Worm (Caenorhabditis elegans): Measurements from ENCODE around the gene F42G4.2.

F42G4.2 gene

DNA sequence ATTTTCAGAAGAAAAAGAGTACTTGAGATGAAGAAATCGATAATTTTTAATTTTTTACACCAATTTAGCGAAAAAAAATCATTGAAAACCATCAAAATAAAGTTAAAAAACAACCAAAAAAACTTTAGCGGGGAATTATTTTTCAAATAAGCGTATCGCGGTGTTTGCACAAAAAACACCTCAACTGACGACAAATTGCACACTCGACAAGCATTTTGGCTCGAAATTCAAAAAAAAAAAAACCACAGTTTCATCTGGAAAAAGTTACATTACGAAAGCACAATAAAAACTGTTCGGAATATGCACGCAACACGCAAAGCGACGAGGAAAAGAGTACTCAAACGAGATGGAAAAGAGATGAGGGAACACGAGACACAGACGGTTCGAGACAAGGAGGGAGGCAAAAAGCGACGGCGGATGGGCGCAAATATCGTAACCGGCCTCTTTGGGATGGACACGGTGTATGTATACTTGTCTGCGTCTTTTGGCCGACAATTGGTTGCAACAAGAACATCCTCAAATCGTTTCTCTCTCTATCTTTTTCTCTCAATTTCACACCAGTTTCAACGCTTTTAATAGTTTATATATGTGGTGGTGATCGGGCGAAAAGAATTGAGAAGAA lies 17.0 kb upstream of the F42G4.2 start (continued):
- TF ChIP-seq mxl-3 (GFP tag; optimal IDR thresholded peaks at IDR 0.05) (peak; percentile 83), nhr-41 (GFP tag; IDR thresholded peaks at IDR 0.05) (no peak), arid-1 (GFP tag; conservative IDR thresholded peaks at IDR 0.05) (no peak), F49E8.2 (tag; optimal IDR thresholded peaks at IDR 0.05; ENCODE audit: borderline replicate concordance) (no peak), spr-3 (GFP tag; optimal IDR thresholded peaks at IDR 0.05) (no peak), set-16 (GFP tag; IDR thresholded peaks at IDR 0.05) (no peak), ctbp-1 (GFP tag; IDR thresholded peaks at IDR 0.05) (no peak), dmd-9 (GFP tag; IDR thresholded peaks at IDR 0.05) (no peak), dmd-6 (GFP tag; IDR thresholded peaks at IDR 0.05) (peak; percentile 41; the same call in 1 of the 2 replicates), ceh-32 (tag; optimal IDR thresholded peaks at IDR 0.05; ENCODE audit: poor library complexity) (no peak), mxl-2 (GFP tag; conservative IDR thresholded peaks at IDR 0.05) (no peak), lir-3 (tag; optimal IDR thresholded peaks at IDR 0.05) (no peak), ceh-44 (GFP tag; IDR thresholded peaks at IDR 0.05) (no peak), zip-11 (GFP tag; IDR thresholded peaks at IDR 0.05) (no peak), pha-4 (GFP tag; IDR thresholded peaks at IDR 0.05) (no peak), pha-4 (tag; optimal IDR thresholded peaks at IDR 0.05) (no peak), ceh-62 (tag; optimal IDR thresholded peaks at IDR 0.05) (no peak), ama-1 (optimal IDR thresholded peaks at IDR 0.05) (no peak), mdl-1 (tag; optimal IDR thresholded peaks at IDR 0.05) (peak; percentile 39 to 64), zag-1 (tag; optimal IDR thresholded peaks at IDR 0.05) (no peak), spr-1 (tag; optimal IDR thresholded peaks at IDR 0.05) (no peak), F44E2.7 (GFP tag; IDR thresholded peaks at IDR 0.05) (no peak), F37D6.2 (tag; optimal IDR thresholded peaks at IDR 0.05) (no peak), egl-43 (GFP tag; IDR thresholded peaks at IDR 0.05) (no peak), lin-29 (GFP tag; IDR thresholded peaks at IDR 0.05) (no peak), jun-1 (tag; optimal IDR thresholded peaks at IDR 0.05) (no peak), daf-16 (GFP tag; optimal IDR thresholded peaks at IDR 0.05) (no peak), daf-16 (tag; optimal IDR thresholded peaks at IDR 0.05) (peak; percentile 3), nhr-10 (tag; optimal IDR thresholded peaks at IDR 0.05) (no peak), nhr-6 (tag; optimal IDR thresholded peaks at IDR 0.05) (peak; percentile 40), nhr-11 (tag; optimal IDR thresholded peaks at IDR 0.05) (peak; percentile 21), php-3 (GFP tag; IDR thresholded peaks at IDR 0.05) (no peak), R02D3.7 (tag; optimal IDR thresholded peaks at IDR 0.05) (no peak), D1046.2 (GFP tag; IDR thresholded peaks at IDR 0.05) (no peak), unc-62 (GFP tag; optimal IDR thresholded peaks at IDR 0.05 in 1 of 2) (peak in 1 of 2 experiments; percentile 21), unc-62 (tag; optimal IDR thresholded peaks at IDR 0.05) (no peak), T20F7.1 (GFP tag; optimal IDR thresholded peaks at IDR 0.05) (no peak), cey-2 (tag; optimal IDR thresholded peaks at IDR 0.05; ENCODE audit: borderline replicate concordance, insufficient read depth) (no peak), mep-1 (tag; optimal IDR thresholded peaks at IDR 0.05) (peak; percentile 75), ceh-82 (tag; optimal IDR thresholded peaks at IDR 0.05) (no peak), skn-1 (tag; optimal IDR thresholded peaks at IDR 0.05) (no peak), lin-39 (tag; optimal IDR thresholded peaks at IDR 0.05) (no peak), nhr-42 (GFP tag; IDR thresholded peaks at IDR 0.05) (no peak), unc-130 (GFP tag; optimal IDR thresholded peaks at IDR 0.05) (no peak), mdt-29 (GFP tag; IDR thresholded peaks at IDR 0.05) (no peak), Y48G9A.11 (GFP tag; IDR thresholded peaks at IDR 0.05) (no peak), daf-8 (GFP tag; IDR thresholded peaks at IDR 0.05) (no peak), Y75B8A.6 (GFP tag; IDR thresholded peaks at IDR 0.05) (no peak), daf-12 (tag; optimal IDR thresholded peaks at IDR 0.05) (no peak), lin-38 (GFP tag; IDR thresholded peaks at IDR 0.05) (peak; percentile 27; the same call in 1 of the 2 replicates), madf-5 (GFP tag; IDR thresholded peaks at IDR 0.05) (no peak), vab-7 (GFP tag; IDR thresholded peaks at IDR 0.05) (no peak)

Measured in whole organism, L4 larva.